Fruit fly (Drosophila melanogaster): ENCODE measurements around the gene LManVI.

The LManVI gene

dm6 chr2L:8740757-8741278 lies 40.2 kb downstream of the LManVI start (continued):
- TF ChIP-seq Dbx (GFP tag; IDR thresholded peaks at IDR 0.05) (no peak), sob (GFP tag; IDR thresholded peaks at IDR 0.05) (no peak), CG2199 (GFP tag; IDR thresholded peaks at IDR 0.05) (no peak), nom (GFP tag; optimal IDR thresholded peaks at IDR 0.05) (no peak), ind (GFP tag; optimal IDR thresholded peaks at IDR 0.05) (no peak), Sry-β (GFP tag; optimal IDR thresholded peaks at IDR 0.05) (peak; percentile 81), Doc3 (GFP tag; IDR thresholded peaks at IDR 0.05; ENCODE audit: partially characterized antibody) (no peak), al (GFP tag; IDR thresholded peaks at IDR 0.05) (no peak), CG17912 (GFP tag; optimal IDR thresholded peaks at IDR 0.05) (no peak), emc (GFP tag; optimal IDR thresholded peaks at IDR 0.05) (no peak), H2.0 (GFP tag; IDR thresholded peaks at IDR 0.05) (no peak), grn (GFP tag; optimal IDR thresholded peaks at IDR 0.05) (no peak), tll (GFP tag; optimal IDR thresholded peaks at IDR 0.05) (no peak), Optix (GFP tag; IDR thresholded peaks at IDR 0.05) (no peak), CG11696 (GFP tag; IDR thresholded peaks at IDR 0.05) (no peak), gcm (GFP tag; optimal IDR thresholded peaks at IDR 0.05) (no peak), CG1647 (GFP tag; optimal IDR thresholded peaks at IDR 0.05) (no peak), CG16779 (GFP tag; IDR thresholded peaks at IDR 0.05) (no peak), Rfx (GFP tag; IDR thresholded peaks at IDR 0.05) (no peak), kni (GFP tag; optimal IDR thresholded peaks at IDR 0.05) (no peak), dpn (GFP tag; optimal IDR thresholded peaks at IDR 0.05) (no peak), CG9876 (GFP tag; optimal IDR thresholded peaks at IDR 0.05) (no peak), CG17385 (GFP tag; optimal IDR thresholded peaks at IDR 0.05) (no peak), D19A (tag; optimal IDR thresholded peaks at IDR 0.05) (no peak), CG14050 (GFP tag; IDR thresholded peaks at IDR 0.05) (no peak), Doc2 (GFP tag; IDR thresholded peaks at IDR 0.05) (no peak), YL-1 (GFP tag; optimal IDR thresholded peaks at IDR 0.05) (no peak), CHES-1-like (GFP tag; optimal IDR thresholded peaks at IDR 0.05) (no peak), Dip3 (GFP tag; optimal IDR thresholded peaks at IDR 0.05) (no peak), CG17328 (GFP tag; IDR thresholded peaks at IDR 0.05) (no peak), CG6272 (GFP tag; IDR thresholded peaks at IDR 0.05) (no peak), CG31441 (GFP tag; IDR thresholded peaks at IDR 0.05) (no peak), CG16813 (GFP tag; IDR thresholded peaks at IDR 0.05; ENCODE audit: partially characterized antibody) (no peak), prd (optimal IDR thresholded peaks at IDR 0.05) (no peak), prd (GFP tag; IDR thresholded peaks at IDR 0.05) (no peak), CG8281 (tag; optimal IDR thresholded peaks at IDR 0.05) (no peak), CG4282 (GFP tag; optimal IDR thresholded peaks at IDR 0.05) (no peak), CG12236 (GFP tag; optimal IDR thresholded peaks at IDR 0.05) (no peak), slp2 (GFP tag; optimal IDR thresholded peaks at IDR 0.05) (no peak), Sox102F (GFP tag; optimal IDR thresholded peaks at IDR 0.05) (no peak), CG18011 (GFP tag; optimal IDR thresholded peaks at IDR 0.05) (no peak), CG11085 (GFP tag; IDR thresholded peaks at IDR 0.05) (no peak), Xrp1 (GFP tag; IDR thresholded peaks at IDR 0.05) (no peak), Kr (GFP tag; optimal IDR thresholded peaks at IDR 0.05) (no peak), caup (GFP tag; optimal IDR thresholded peaks at IDR 0.05; ENCODE audit: severe bottlenecking) (no peak), CG4707 (GFP tag; optimal IDR thresholded peaks at IDR 0.05) (peak; percentile 14), pum (GFP tag; optimal IDR thresholded peaks at IDR 0.05) (no peak), CG6791 (GFP tag; IDR thresholded peaks at IDR 0.05; ENCODE audit: partially characterized antibody) (no peak), CG12659 (GFP tag; optimal IDR thresholded peaks at IDR 0.05) (peak; percentile 54), CG13123 (GFP tag; optimal IDR thresholded peaks at IDR 0.05) (no peak), CG3065 (GFP tag; optimal IDR thresholded peaks at IDR 0.05) (no peak), CG2129 (GFP tag; IDR thresholded peaks at IDR 0.05; ENCODE audit: partially characterized antibody) (no peak)

Measured in whole organism, embryonic.